Worm (Caenorhabditis elegans) whole organism, dauer: ENCODE results near the gene K08B5.2.
"Not testable (repeated sequence)": the region's sequence is repeated elsewhere in the genome, so short reads cannot be mapped to it uniquely, and the experiment has no call there.

Experiments
- unc-62 ChIP-seq: sonication (generic microtip); optimal IDR thresholded peaks from 2 replicates; lab custom pipeline; 2017; ENCODE audit warnings: missing biosample characterization, missing genetic modification reagents, missing genetic modification characterization

K08B5.2 gene

ce11 chrX:16532513-16532912 is 21.2 kb downstream of the K08B5.2 start:
- TF ChIP-seq unc-62 (GFP tag; lab: Kevin White, UChicago), result no peak

- TF ChIP-seq unc-62 (GFP tag; lab: Kevin White, UChicago), result no peak
These were observed 23.2 kb downstream of the K08B5.2 start for ce11 chrX:16530455-16530854.

ce11 chrX:16529937-16530336 is 23.8 kb downstream of the K08B5.2 start:
- no peak for TF ChIP-seq unc-62 (GFP tag; lab: Kevin White, UChicago)

- TF ChIP-seq unc-62 (GFP tag; lab: Kevin White, UChicago), result no peak
These were observed 25.9 kb downstream of the K08B5.2 start for ce11 chrX:16527815-16528214.

- no peak for TF ChIP-seq unc-62 (GFP tag; lab: Kevin White, UChicago)
These were observed 28.1 kb downstream of the K08B5.2 start for ce11 chrX:16525632-16526031.

ce11 chrX:16524310-16524709 is 29.4 kb downstream of the K08B5.2 start:
- TF ChIP-seq unc-62 (GFP tag; lab: Kevin White, UChicago), result no peak

ce11 chrX:16521722-16522121 is 32.0 kb downstream of the K08B5.2 start:
- TF ChIP-seq unc-62 (GFP tag; lab: Kevin White, UChicago), result no peak

ce11 chrX:16519517-16519916 is 34.2 kb downstream of the K08B5.2 start, which contains the start of gene T25D1.1:
Gene T25D1.1 (plus strand): TSS chrX:16519817.
- no peak for TF ChIP-seq unc-62 (GFP tag; lab: Kevin White, UChicago)

- no peak for TF ChIP-seq unc-62 (GFP tag; lab: Kevin White, UChicago)
These were observed 34.9 kb downstream of the K08B5.2 start for ce11 chrX:16518771-16519170.

- TF ChIP-seq unc-62 (GFP tag; lab: Kevin White, UChicago), result not testable (repeated sequence)
These were observed 38.4 kb downstream of the K08B5.2 start, which contains the start of gene T25D1.2 for ce11 chrX:16515265-16515664. Gene T25D1.2 (plus strand): TSS chrX:16515565.

ce11 chrX:16505348-16505747 is 48.3 kb downstream of the K08B5.2 start, which contains the start of gene T25D1.3:
Gene T25D1.3 (plus strand): TSS chrX:16505648.
- no peak for TF ChIP-seq unc-62 (GFP tag; lab: Kevin White, UChicago)

ce11 chrX:16502997-16503396 is 50.7 kb downstream of the K08B5.2 start:
- no peak for TF ChIP-seq unc-62 (GFP tag; lab: Kevin White, UChicago)
